Fruit fly (Drosophila melanogaster) whole organism, embryonic: ENCODE data around the gene RhoGAP18B.

Source experiments
- Abd-B ChIP-seq: fragments of 200-800 bp; sonication (Bioruptor generic); optimal IDR thresholded peaks from 2 replicates; lab custom pipeline; 2018; ENCODE audit warnings: missing biosample characterization, mild to moderate bottlenecking, missing genetic modification characterization, moderate library complexity
- Adf1 ChIP-seq: fragments of 200-800 bp; sonication (Bioruptor generic); IDR thresholded peaks from 2 replicates; pipeline ENCODE4 v1.3.6; 2022; ENCODE audit warnings: missing biosample characterization, missing genetic modification characterization
- CG1024 ChIP-seq: fragments of 200-800 bp; sonication (Bioruptor generic); IDR thresholded peaks from 2 replicates; pipeline ENCODE4 v1.3.6; 2022; ENCODE audit warnings: missing biosample characterization, missing genetic modification characterization
- CG10654 ChIP-seq: fragments of 200-800 bp; sonication (Bioruptor generic); optimal IDR thresholded peaks from 2 replicates; lab custom pipeline; 2016; ENCODE audit warnings: missing biosample characterization, missing genetic modification characterization
- CG11504 ChIP-seq: fragments of 200-800 bp; sonication (Bioruptor generic); optimal IDR thresholded peaks from 3 replicates; lab custom pipeline; 2019; ENCODE audit warnings: missing biosample characterization, mild to moderate bottlenecking, missing genetic modification characterization, moderate library complexity
- CG12104 ChIP-seq: fragments of 200-800 bp; sonication (Bioruptor generic); optimal IDR thresholded peaks from 3 replicates; lab custom pipeline; 2016; ENCODE audit warnings: missing biosample characterization, missing genetic modification characterization
- CG12155 ChIP-seq: fragments of 200-800 bp; sonication (Bioruptor generic); optimal IDR thresholded peaks from 3 replicates; lab custom pipeline; 2016; ENCODE audit warnings: missing biosample characterization, missing genetic modification characterization
- CG12391 ChIP-seq: fragments of 200-800 bp; sonication (Bioruptor generic); optimal IDR thresholded peaks from 3 replicates; lab custom pipeline; 2018; ENCODE audit warnings: missing biosample characterization, mild to moderate bottlenecking, missing genetic modification characterization, moderate library complexity
- CG14710 ChIP-seq: fragments of 200-800 bp; sonication (Bioruptor generic); optimal IDR thresholded peaks from 3 replicates; lab custom pipeline; 2019; ENCODE audit warnings: missing biosample characterization, mild to moderate bottlenecking, missing genetic modification characterization, moderate library complexity
- CG15479 ChIP-seq: fragments of 200-800 bp; sonication (Bioruptor generic); optimal IDR thresholded peaks from 3 replicates; lab custom pipeline; 2019; ENCODE audit warnings: missing biosample characterization, mild to moderate bottlenecking, missing genetic modification characterization, moderate library complexity
- CG16863 ChIP-seq: fragments of 200-800 bp; sonication (Bioruptor generic); optimal IDR thresholded peaks from 3 replicates; lab custom pipeline; 2016; ENCODE audit warnings: missing biosample characterization, missing genetic modification characterization
- CG18599 ChIP-seq: fragments of 200-800 bp; sonication (Bioruptor generic); optimal IDR thresholded peaks from 3 replicates; lab custom pipeline; 2017; ENCODE audit warnings: missing biosample characterization, missing genetic modification characterization, mild to moderate bottlenecking, moderate library complexity, missing genetic modification reagents
- CG2116 ChIP-seq: fragments of 200-800 bp; sonication (Bioruptor generic); optimal IDR thresholded peaks from 3 replicates; lab custom pipeline; 2018; ENCODE audit warnings: missing biosample characterization, mild to moderate bottlenecking, missing genetic modification characterization
- CG2678 ChIP-seq: fragments of 200-800 bp; sonication (Bioruptor generic); optimal IDR thresholded peaks from 3 replicates; lab custom pipeline; 2019; ENCODE audit warnings: missing biosample characterization, mild to moderate bottlenecking, missing genetic modification characterization, moderate library complexity
- CG30403 ChIP-seq: fragments of 200-800 bp; sonication (Bioruptor generic); optimal IDR thresholded peaks from 3 replicates; lab custom pipeline; 2016; ENCODE audit warnings: missing biosample characterization, missing genetic modification characterization
- CG31224 ChIP-seq: fragments of 200-800 bp; sonication (Bioruptor generic); IDR thresholded peaks from 2 replicates; pipeline ENCODE4 v1.3.6; 2022; ENCODE audit warnings: missing biosample characterization, missing genetic modification characterization
- CG8359 ChIP-seq: fragments of 200-800 bp; sonication (Bioruptor generic); optimal IDR thresholded peaks from 2 replicates; lab custom pipeline; 2017; ENCODE audit warnings: missing biosample characterization, mild to moderate bottlenecking, missing genetic modification characterization, borderline replicate concordance
- CG9727 ChIP-seq: fragments of 200-800 bp; sonication (Bioruptor generic); optimal IDR thresholded peaks from 3 replicates; lab custom pipeline; 2017; ENCODE audit warnings: missing biosample characterization, mild to moderate bottlenecking, missing genetic modification characterization
- CTCF ChIP-seq: fragments of 200-800 bp; sonication (Bioruptor generic); optimal IDR thresholded peaks from 2 replicates; lab custom pipeline; 2017; ENCODE audit warnings: missing biosample characterization, mild to moderate bottlenecking, missing genetic modification characterization, moderate library complexity
- CrebB ChIP-seq: fragments of 200-800 bp; sonication (Bioruptor generic); optimal IDR thresholded peaks from 3 replicates; lab custom pipeline; 2018; ENCODE audit warnings: missing biosample characterization, mild to moderate bottlenecking, missing genetic modification characterization
- D ChIP-seq, 2 experiments: fragments of 200-800 bp in 1 of 2; fragments of >200 bp in 1 of 2; sonication (Bioruptor generic) in 1 of 2; optimal IDR thresholded peaks; 2 replicates in 1 of 2; 3 replicates in 1 of 2; lab custom pipeline; 2017; ENCODE audit warnings: mild to moderate bottlenecking in 1 of 2, missing biosample characterization in 1 of 2, missing genetic modification characterization in 1 of 2, missing genetic modification reagents in 1 of 2
- HHEX ChIP-seq: fragments of 200-800 bp; sonication (Bioruptor generic); optimal IDR thresholded peaks from 3 replicates; lab custom pipeline; 2017; ENCODE audit warnings: missing biosample characterization, mild to moderate bottlenecking, missing genetic modification characterization, missing genetic modification reagents
- HLH4C ChIP-seq: fragments of 200-800 bp; sonication (Bioruptor generic); IDR thresholded peaks from 3 replicates; pipeline ENCODE4 v1.3.6; 2022; ENCODE audit warnings: missing biosample characterization, missing genetic modification characterization; ENCODE audit not compliant: partially characterized antibody
- Mes4 ChIP-seq: fragments of 200-800 bp; sonication (Bioruptor generic); optimal IDR thresholded peaks from 2 replicates; lab custom pipeline; 2016; ENCODE audit warnings: missing biosample characterization, missing genetic modification characterization
- Mrtf ChIP-seq: fragments of 200-800 bp; sonication (Bioruptor generic); IDR thresholded peaks from 3 replicates; pipeline ENCODE4 v1.3.6; 2022; ENCODE audit warnings: missing biosample characterization, missing genetic modification characterization
- NFAT ChIP-seq: fragments of 200-800 bp; sonication (Bioruptor generic); IDR thresholded peaks from 2 replicates; pipeline ENCODE4 v1.3.6; 2022; ENCODE audit warnings: missing biosample characterization, missing genetic modification characterization
- Nf-YC ChIP-seq: fragments of 200-800 bp; optimal IDR thresholded peaks from 3 replicates; lab custom pipeline; 2019; ENCODE audit warnings: missing biosample characterization, mild to moderate bottlenecking, missing genetic modification characterization, moderate library complexity
- Sin3A ChIP-seq: fragments of >200 bp; optimal IDR thresholded peaks from 2 replicates; lab custom pipeline; 2018
- Taf1 ChIP-seq: fragments of 200-800 bp; sonication (Bioruptor generic); IDR thresholded peaks from 2 replicates; pipeline ENCODE4 v1.3.6; 2022; ENCODE audit warnings: missing biosample characterization, missing genetic modification characterization
- Tbp ChIP-seq: fragments of >200 bp; optimal IDR thresholded peaks from 2 replicates; lab custom pipeline; 2018; ENCODE audit warnings: missing biosample characterization, missing genetic modification characterization
- ara ChIP-seq: fragments of 200-800 bp; sonication (Bioruptor generic); IDR thresholded peaks from 2 replicates; pipeline ENCODE4 v1.3.6; 2022; ENCODE audit warnings: missing biosample characterization, missing genetic modification characterization
- ash1 ChIP-seq: fragments of 200-800 bp; sonication (Bioruptor generic); optimal IDR thresholded peaks from 2 replicates; lab custom pipeline; 2018; ENCODE audit warnings: missing biosample characterization, mild to moderate bottlenecking, missing genetic modification characterization
- bbx ChIP-seq: fragments of 200-800 bp; sonication (Bioruptor generic); IDR thresholded peaks from 2 replicates; pipeline ENCODE4 v1.3.6; 2022; ENCODE audit warnings: missing biosample characterization, missing genetic modification characterization; ENCODE audit not compliant: partially characterized antibody
- crc ChIP-seq: fragments of 200-800 bp; sonication (Bioruptor generic); optimal IDR thresholded peaks from 2 replicates; lab custom pipeline; 2016; ENCODE audit warnings: missing biosample characterization, missing genetic modification characterization
- fu2 ChIP-seq: fragments of 200-800 bp; sonication (Bioruptor generic); optimal IDR thresholded peaks from 2 replicates; lab custom pipeline; 2016; ENCODE audit warnings: missing biosample characterization, missing genetic modification characterization
- gem ChIP-seq: fragments of 200-800 bp; sonication (Bioruptor generic); optimal IDR thresholded peaks from 2 replicates; lab custom pipeline; 2019; ENCODE audit warnings: missing biosample characterization, mild to moderate bottlenecking, missing genetic modification characterization, moderate library complexity
- hb ChIP-seq: fragments of 200-800 bp; sonication (Bioruptor generic); IDR thresholded peaks from 3 replicates; pipeline ENCODE4 v1.3.6; 2022; ENCODE audit warnings: missing biosample characterization, missing genetic modification characterization; ENCODE audit not compliant: partially characterized antibody
- kay ChIP-seq: fragments of 200-800 bp; sonication (Bioruptor generic); optimal IDR thresholded peaks from 2 replicates; lab custom pipeline; 2016; ENCODE audit warnings: missing biosample characterization, missing genetic modification characterization
- knrl ChIP-seq: fragments of 200-800 bp; sonication (Bioruptor generic); IDR thresholded peaks from 3 replicates; pipeline ENCODE4 v1.3.6; 2022; ENCODE audit warnings: missing biosample characterization, missing genetic modification characterization; ENCODE audit not compliant: partially characterized antibody
- phol ChIP-seq: fragments of 200-800 bp; sonication (Bioruptor generic); optimal IDR thresholded peaks from 3 replicates; lab custom pipeline; 2018; ENCODE audit warnings: missing biosample characterization, mild to moderate bottlenecking, missing genetic modification characterization, moderate library complexity
- pzg ChIP-seq: fragments of 200-800 bp; sonication (Bioruptor generic); optimal IDR thresholded peaks from 3 replicates; lab custom pipeline; 2018; ENCODE audit warnings: missing biosample characterization, mild to moderate bottlenecking, missing genetic modification characterization, moderate library complexity
- seq ChIP-seq: fragments of 200-800 bp; sonication (Bioruptor generic); IDR thresholded peaks from 2 replicates; pipeline ENCODE4 v1.3.6; 2022; ENCODE audit warnings: missing biosample characterization, missing genetic modification characterization
- shn ChIP-seq: fragments of 200-800 bp; sonication (Bioruptor generic); optimal IDR thresholded peaks from 3 replicates; lab custom pipeline; 2016; ENCODE audit warnings: missing biosample characterization, missing genetic modification characterization
- sqz ChIP-seq: fragments of 200-800 bp; sonication (Bioruptor generic); optimal IDR thresholded peaks from 3 replicates; lab custom pipeline; 2018; ENCODE audit warnings: missing biosample characterization, mild to moderate bottlenecking, missing genetic modification characterization
- sr ChIP-seq: fragments of 200-800 bp; sonication (Bioruptor generic); IDR thresholded peaks from 3 replicates; pipeline ENCODE4 v1.3.6; 2022; ENCODE audit warnings: missing biosample characterization, missing genetic modification characterization
- tio ChIP-seq: fragments of 200-800 bp; sonication (Bioruptor generic); optimal IDR thresholded peaks from 2 replicates; lab custom pipeline; 2017; ENCODE audit warnings: missing biosample characterization, missing genetic modification characterization, inconsistent platforms
- ttk ChIP-seq: fragments of 200-800 bp; sonication (Bioruptor generic); IDR thresholded peaks from 2 replicates; pipeline ENCODE4 v2.1.2; 2022; ENCODE audit warnings: missing biosample characterization, missing genetic modification characterization
- tup ChIP-seq: fragments of 200-800 bp; sonication (Bioruptor generic); optimal IDR thresholded peaks from 2 replicates; lab custom pipeline; 2016; ENCODE audit warnings: missing biosample characterization, mild to moderate bottlenecking, missing genetic modification characterization, moderate library complexity
- unc-4 ChIP-seq: fragments of 200-800 bp; sonication (Bioruptor generic); IDR thresholded peaks from 2 replicates; pipeline ENCODE4 v1.3.6; 2022; ENCODE audit warnings: missing biosample characterization, missing genetic modification characterization; ENCODE audit not compliant: partially characterized antibody

Gene RhoGAP18B

DNA sequence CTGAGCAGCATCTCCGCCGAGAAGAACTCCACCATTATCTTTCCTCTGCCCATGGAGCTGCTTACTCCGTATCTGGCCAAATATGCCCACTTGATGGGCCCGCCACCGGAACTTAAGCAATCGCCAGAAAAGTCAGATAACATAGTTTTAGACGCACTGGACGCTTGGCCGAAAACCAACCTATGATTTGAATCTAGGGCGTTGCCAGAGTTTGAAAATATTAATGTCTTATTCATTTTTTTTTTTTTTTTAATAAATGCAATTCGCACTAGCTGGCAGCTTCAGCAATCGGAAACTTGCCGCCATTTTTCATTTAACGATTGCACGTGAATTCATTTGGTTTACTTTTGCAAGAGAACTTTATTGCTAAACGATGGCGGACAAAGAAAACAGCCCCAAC is 23.0 kb upstream of the RhoGAP18B start, which contains the start of gene HP1D3csd (continued):
- no peak for TF ChIP-seq tio (GFP tag; lab: Kevin White, UChicago)
- no peak for TF ChIP-seq CG8359 (GFP tag; lab: Kevin White, UChicago)
- no peak for TF ChIP-seq CG15479 (GFP tag; lab: Kevin White, UChicago)
- no peak for TF ChIP-seq CG12391 (tag; lab: Kevin White, UChicago)
- TF ChIP-seq CG9727 (GFP tag; lab: Kevin White, UChicago), result no peak
- peak; percentile 33 for TF ChIP-seq Abd-B
- TF ChIP-seq Mes4, result no peak
- TF ChIP-seq CG16863, result no peak
- TF ChIP-seq sr (GFP tag; lab: Robert Waterston, UW), result no peak
- TF ChIP-seq sqz (GFP tag; lab: Kevin White, UChicago), result peak; percentile 39
- no peak for TF ChIP-seq CG14710
- TF ChIP-seq CG1024 (GFP tag; lab: Robert Waterston, UW), result no peak
- TF ChIP-seq D (optimal IDR thresholded peaks at IDR 0.05; lab: Kevin White, UChicago), result no peak
- no peak for TF ChIP-seq D (GFP tag; optimal IDR thresholded peaks at IDR 0.05; lab: Kevin White, UChicago)
- TF ChIP-seq CTCF (GFP tag; lab: Kevin White, UChicago), result peak; percentile 25
- no peak for TF ChIP-seq NFAT
- TF ChIP-seq Nf-YC, result no peak
- no peak for TF ChIP-seq ash1
- no peak for TF ChIP-seq CG12155 (GFP tag; lab: Kevin White, UChicago)
- TF ChIP-seq bbx, result no peak
- TF ChIP-seq CrebB (tag; lab: Kevin White, UChicago), result no peak
- TF ChIP-seq CG2678 (tag; lab: Kevin White, UChicago), result no peak
- peak; percentile 9 for TF ChIP-seq pzg (GFP tag; lab: Kevin White, UChicago)
- no peak for TF ChIP-seq HLH4C
- no peak for TF ChIP-seq CG18599
- no peak for TF ChIP-seq hb
- no peak for TF ChIP-seq kay (GFP tag; lab: Kevin White, UChicago)
- no peak for TF ChIP-seq CG12104
- TF ChIP-seq ara (GFP tag; lab: Robert Waterston, UW), result no peak
- TF ChIP-seq fu2 (GFP tag; lab: Kevin White, UChicago), result no peak
- 0 out of 3 replicates have a peak, but pooled peaks have one; percentile 9 for TF ChIP-seq knrl (GFP tag; lab: Robert Waterston, UW)
- no peak for TF ChIP-seq crc (GFP tag; lab: Kevin White, UChicago)
- no peak for TF ChIP-seq Mrtf (GFP tag; lab: Robert Waterston, UW)
- no peak for TF ChIP-seq CG30403 (GFP tag; lab: Kevin White, UChicago)
- TF ChIP-seq shn (GFP tag; lab: Kevin White, UChicago), result no peak
- no peak for TF ChIP-seq HHEX (GFP tag; lab: Kevin White, UChicago)
- no peak for TF ChIP-seq tup (GFP tag; lab: Kevin White, UChicago)
- no peak for TF ChIP-seq CG2116 (GFP tag; lab: Kevin White, UChicago)
- no peak for TF ChIP-seq unc-4 (GFP tag; lab: Robert Waterston, UW)
- TF ChIP-seq Adf1 (GFP tag; lab: Robert Waterston, UW), result no peak
- peak; percentile 84 for TF ChIP-seq phol (tag; lab: Kevin White, UChicago)
- TF ChIP-seq Tbp (GFP tag; lab: Kevin White, UChicago), result no peak
- TF ChIP-seq CG10654 (GFP tag; lab: Kevin White, UChicago), result no peak
- TF ChIP-seq CG11504 (tag; lab: Kevin White, UChicago), result no peak
- no peak for TF ChIP-seq ttk (GFP tag; lab: Robert Waterston, UW)
- TF ChIP-seq CG31224 (GFP tag; lab: Robert Waterston, UW), result no peak
- no peak for TF ChIP-seq Sin3A
- no peak for TF ChIP-seq Taf1 (GFP tag; lab: Robert Waterston, UW)
- TF ChIP-seq gem, result no peak
- TF ChIP-seq seq (GFP tag; lab: Robert Waterston, UW), result no peak
